Fruit fly (Drosophila melanogaster) whole organism, embryonic: ENCODE data around the gene CG7011.

ENCODE experiments used
- CG10959 ChIP-seq: fragments of 200-800 bp; sonication (Bioruptor generic); IDR thresholded peaks from 2 replicates; pipeline ENCODE4 v1.3.6; 2022; ENCODE audit warnings: missing biosample characterization, missing genetic modification characterization
- CG14965 ChIP-seq: fragments of 200-800 bp; sonication (Bioruptor generic); optimal IDR thresholded peaks from 2 replicates; lab custom pipeline; 2016; ENCODE audit warnings: missing biosample characterization, missing genetic modification characterization, borderline replicate concordance
- CG18599 ChIP-seq: fragments of 200-800 bp; sonication (Bioruptor generic); optimal IDR thresholded peaks from 3 replicates; lab custom pipeline; 2017; ENCODE audit warnings: missing biosample characterization, missing genetic modification characterization, mild to moderate bottlenecking, moderate library complexity, missing genetic modification reagents
- CG18619 ChIP-seq: fragments of 200-800 bp; sonication (Bioruptor generic); optimal IDR thresholded peaks from 3 replicates; lab custom pipeline; 2017; ENCODE audit warnings: missing biosample characterization, mild to moderate bottlenecking, missing genetic modification characterization
- CG5180 ChIP-seq: fragments of 200-800 bp; sonication (Bioruptor generic); optimal IDR thresholded peaks from 3 replicates; lab custom pipeline; 2017; ENCODE audit warnings: missing biosample characterization, missing genetic modification characterization, mild to moderate bottlenecking, moderate library complexity, missing genetic modification reagents
- Ravus ChIP-seq: fragments of 200-800 bp; sonication (Bioruptor generic); IDR thresholded peaks from 2 replicates; pipeline ENCODE4 v1.3.6; 2022; ENCODE audit warnings: missing biosample characterization, missing genetic modification characterization
- Side ChIP-seq: fragments of 200-800 bp; sonication (Bioruptor generic); optimal IDR thresholded peaks from 2 replicates; lab custom pipeline; 2016; ENCODE audit warnings: missing biosample characterization, missing genetic modification characterization
- schlank ChIP-seq: fragments of 200-800 bp; sonication (Bioruptor generic); optimal IDR thresholded peaks from 2 replicates; lab custom pipeline; 2018; ENCODE audit warnings: missing biosample characterization, mild to moderate bottlenecking, missing genetic modification characterization
- slou ChIP-seq: fragments of 200-800 bp; sonication (Bioruptor generic); optimal IDR thresholded peaks from 3 replicates; lab custom pipeline; 2016; ENCODE audit warnings: missing biosample characterization, missing genetic modification characterization
- usp ChIP-seq: fragments of >200 bp; optimal IDR thresholded peaks from 2 replicates; lab custom pipeline; 2017; ENCODE audit warnings: missing biosample characterization, missing genetic modification characterization
- vvl ChIP-seq: fragments of 200-800 bp; sonication (Bioruptor generic); IDR thresholded peaks from 2 replicates; pipeline ENCODE4 v1.3.6; 2022; ENCODE audit warnings: missing biosample characterization, missing genetic modification characterization

DNA sequence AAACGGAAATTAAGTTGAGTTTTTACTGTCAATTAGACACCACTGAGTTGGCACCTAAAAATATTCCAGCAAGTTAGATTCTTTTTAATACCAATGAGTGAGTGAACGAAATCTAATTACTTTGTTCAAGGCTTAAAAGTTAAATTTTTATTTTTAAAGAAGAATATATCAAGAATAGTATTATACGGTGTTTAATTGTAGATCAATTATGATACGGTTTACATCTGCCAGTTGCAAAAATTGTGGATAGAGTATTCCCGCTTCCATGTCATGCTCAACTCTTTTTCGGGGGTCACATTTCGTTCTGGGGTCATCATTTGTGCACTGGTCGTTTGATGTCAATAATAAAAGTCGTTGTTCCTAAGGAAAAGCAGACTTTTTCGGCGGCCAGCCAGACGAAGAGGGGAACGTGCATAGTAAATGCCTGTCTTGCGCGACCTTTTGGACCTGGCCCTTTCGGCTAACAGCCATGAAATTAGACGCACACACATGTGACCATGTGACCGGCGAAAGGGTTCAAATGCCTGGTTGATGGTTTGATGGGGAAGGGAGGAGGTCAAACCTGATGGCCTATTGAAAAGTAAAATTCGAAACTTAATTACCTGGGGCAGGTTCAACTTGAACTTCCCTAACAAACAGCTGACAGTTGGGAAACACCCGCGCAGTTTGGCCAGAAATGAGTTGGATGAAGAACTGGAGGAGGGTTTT, 37.0 kb upstream of the CG7011 start:
- TF ChIP-seq CG10959 (GFP tag; lab: Robert Waterston, UW) (no peak), usp (no peak), schlank (tag; lab: Kevin White, UChicago) (no peak), Side (GFP tag; lab: Kevin White, UChicago) (no peak), CG18619 (GFP tag; lab: Kevin White, UChicago) (no peak), CG5180 (GFP tag; lab: Kevin White, UChicago) (no peak), CG18599 (GFP tag; lab: Kevin White, UChicago) (no peak), CG14965 (GFP tag; lab: Kevin White, UChicago) (no peak), vvl (GFP tag; lab: Robert Waterston, UW) (no peak), slou (GFP tag; lab: Kevin White, UChicago) (no peak), Ravus (GFP tag; lab: Robert Waterston, UW) (no peak)
